Worm (Caenorhabditis elegans) whole organism, young adult: ENCODE data around the gene R02F11.12.

Source experiments
- Y53F4B.3 ChIP-seq: fragments of 200-800 bp; sonication (Bioruptor generic); IDR thresholded peaks from 2 replicates; pipeline ENCODE4 v1.3.6; 2022; ENCODE audit warnings: missing genetic modification reagents, missing genetic modification characterization, missing compliant biosample characterization
- athp-1 ChIP-seq: sonication (generic microtip); optimal IDR thresholded peaks from 2 replicates; lab custom pipeline; 2017; ENCODE audit warnings: mild to moderate bottlenecking, missing genetic modification characterization, missing compliant biosample characterization
- ceh-40 ChIP-seq: fragments of 200-800 bp; sonication (Bioruptor generic); IDR thresholded peaks from 2 replicates; pipeline ENCODE4 v1.3.6; 2022; ENCODE audit warnings: missing genetic modification characterization, missing compliant biosample characterization
- die-1 ChIP-seq: sonication (generic microtip); optimal IDR thresholded peaks from 2 replicates; lab custom pipeline; 2016; ENCODE audit warnings: missing genotype, mild to moderate bottlenecking, missing genetic modification characterization, missing compliant biosample characterization
- egl-44 ChIP-seq: fragments of 200-800 bp; sonication (Bioruptor generic); IDR thresholded peaks from 2 replicates; pipeline ENCODE4 v1.3.6; 2022; ENCODE audit warnings: missing genetic modification reagents, missing genetic modification characterization, missing compliant biosample characterization
- rcor-1 ChIP-seq: fragments of 200-800 bp; sonication (Bioruptor generic); IDR thresholded peaks from 2 replicates; pipeline ENCODE4 v1.3.6; 2022; ENCODE audit warnings: missing genetic modification reagents, missing genetic modification characterization, missing compliant biosample characterization
- sdz-38 ChIP-seq: sonication (generic microtip); optimal IDR thresholded peaks from 2 replicates; lab custom pipeline; 2016; ENCODE audit warnings: missing genotype, missing genetic modification characterization, missing compliant biosample characterization
- unc-62 ChIP-seq: fragments of 150-350 bp; optimal IDR thresholded peaks from 2 replicates; lab custom pipeline; 2014; ENCODE audit warnings: missing biosample characterization, missing genetic modification reagents, missing genetic modification characterization
- zfh-2 ChIP-seq: fragments of 200-800 bp; sonication (Bioruptor generic); conservative IDR thresholded peaks from 2 replicates; pipeline ENCODE4 v1.3.6; 2022; ENCODE audit warnings: missing genetic modification reagents, missing genetic modification characterization, missing compliant biosample characterization

DNA sequence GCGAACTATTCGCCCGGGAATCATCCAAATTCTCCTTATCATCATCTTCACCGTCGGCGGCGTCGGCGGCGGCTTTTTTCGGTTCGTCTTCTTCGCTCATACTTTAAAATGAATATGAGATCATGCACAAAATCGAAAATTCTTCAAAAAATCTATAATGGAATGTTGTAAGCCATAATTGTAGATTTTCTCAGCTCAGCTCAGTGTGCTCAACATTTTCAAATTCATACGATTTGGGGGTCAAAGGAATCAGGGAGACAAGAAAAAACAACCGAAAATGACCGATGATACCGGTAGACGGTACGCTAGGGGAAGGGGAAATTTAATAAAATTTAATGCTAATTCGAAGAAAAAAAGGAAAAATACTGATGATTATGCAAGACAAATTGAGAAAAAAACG is 28.1 kb downstream of the R02F11.12 start, which contains the start of gene ccep-97:
- TF ChIP-seq athp-1 (no peak), unc-62 (GFP tag; lab: Kevin White, UChicago) (no peak), ceh-40 (GFP tag; lab: Robert Waterston, UW) (no peak), rcor-1 (GFP tag; lab: Robert Waterston, UW) (no peak), sdz-38 (tag; lab: Kevin White, UChicago) (no peak), egl-44 (GFP tag; lab: Robert Waterston, UW) (no peak), die-1 (tag; lab: Kevin White, UChicago) (no peak), zfh-2 (GFP tag; lab: Robert Waterston, UW) (no peak), Y53F4B.3 (GFP tag; lab: Robert Waterston, UW) (no peak)
